Fruit fly (Drosophila melanogaster) whole organism, larva: ENCODE measurements around the gene Teh3.
A peak's percentile ranks its signal among the peaks of the same experiment; 100 is the strongest.

ENCODE experiments used
- noc ChIP-seq: fragments of 200-800 bp; sonication (Bioruptor generic); optimal IDR thresholded peaks from 3 replicates; lab custom pipeline; 2019; ENCODE audit warnings: missing biosample characterization, mild to moderate bottlenecking, missing genetic modification characterization, moderate library complexity

Gene Teh3

dm6 chr3L:4184563-4184962, at the start of gene Teh3:
Gene Teh3 (minus strand): TSS chr3L:4184663.
- no peak for TF ChIP-seq noc (tag; lab: Kevin White, UChicago)

dm6 chr3L:4233603-4234277, 49.3 kb upstream of the Teh3 start:
- no peak for TF ChIP-seq noc (tag; lab: Kevin White, UChicago)

dm6 chr3L:4232724-4233367, 48.4 kb upstream of the Teh3 start:
- peak; percentile 50 for TF ChIP-seq noc (tag; lab: Kevin White, UChicago)

DNA sequence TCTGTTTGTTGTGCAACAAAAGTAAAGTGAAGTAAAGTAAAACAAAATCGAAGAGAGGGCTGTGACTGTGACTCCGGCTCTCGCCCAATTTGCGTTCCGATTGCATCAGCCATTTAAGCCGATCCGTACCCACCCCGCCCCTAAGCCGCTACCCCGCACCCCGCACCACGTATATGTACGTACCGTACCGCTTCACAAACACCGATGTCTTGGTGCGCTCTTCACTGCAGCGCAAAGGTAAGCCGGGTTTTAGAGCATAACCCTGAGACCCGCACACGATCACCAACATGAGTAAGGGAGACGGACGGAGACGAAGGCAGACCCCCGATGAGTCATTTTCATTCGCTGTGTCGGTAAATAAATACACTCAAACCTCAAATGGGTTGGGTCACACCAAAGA, 47.8 kb upstream of the Teh3 start:
- TF ChIP-seq noc (tag; lab: Kevin White, UChicago), result no peak

dm6 chr3L:4231401-4232014, 47.0 kb upstream of the Teh3 start:
- no peak for TF ChIP-seq noc (tag; lab: Kevin White, UChicago)

DNA sequence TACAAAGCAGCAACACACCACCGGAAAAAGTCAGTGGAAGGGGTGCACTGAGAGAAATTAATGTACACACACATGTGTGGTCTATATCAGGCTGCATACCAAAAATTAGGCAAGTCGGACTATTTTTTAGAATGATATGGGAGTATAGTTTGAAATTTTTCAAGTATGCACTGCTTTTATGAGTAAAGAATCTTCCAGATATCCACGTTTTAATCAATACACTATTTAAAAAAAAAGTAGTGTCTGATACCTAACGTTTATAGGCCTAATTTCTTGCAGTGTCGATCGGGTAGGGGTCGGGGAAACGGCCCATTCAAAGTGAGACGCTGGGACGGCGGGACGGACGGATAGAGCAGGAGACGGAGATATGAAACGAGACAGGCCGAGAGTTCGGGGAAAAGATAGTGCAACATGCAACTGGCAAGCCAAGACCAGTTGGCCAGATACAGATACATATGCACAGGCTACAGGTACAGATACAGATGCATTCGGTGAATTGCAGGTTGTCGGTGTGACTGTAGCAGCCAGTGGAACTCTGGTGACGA, 46.0 kb upstream of the Teh3 start:
- no peak for TF ChIP-seq noc (tag; lab: Kevin White, UChicago)

DNA sequence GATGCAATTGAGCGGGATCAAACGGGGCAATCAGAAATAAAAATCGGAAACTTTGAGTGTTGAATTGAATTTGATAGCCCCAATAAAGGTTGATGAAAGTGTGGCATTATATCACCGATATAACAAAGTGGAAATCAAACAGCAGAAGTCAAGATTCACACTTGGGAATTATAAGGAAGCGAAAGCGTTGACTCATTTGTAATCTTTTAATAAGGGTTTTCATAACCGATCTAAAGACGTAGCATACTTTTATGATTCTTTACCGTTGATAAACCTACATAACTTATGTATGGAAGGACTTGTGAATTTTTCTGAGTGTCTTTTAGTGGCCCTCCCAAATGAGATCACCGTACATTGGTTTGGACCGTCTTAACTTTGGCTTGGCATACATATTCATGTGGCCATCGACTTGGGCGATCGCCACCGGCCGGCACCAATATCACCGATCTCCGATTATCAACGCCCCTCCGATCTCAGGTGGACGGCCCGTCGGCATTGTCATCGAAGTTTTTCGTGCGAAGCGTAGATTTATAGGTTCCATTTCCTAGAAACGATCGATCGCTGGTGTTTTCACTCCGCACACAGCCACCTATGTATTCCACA, 45.0 kb upstream of the Teh3 start:
- TF ChIP-seq noc (tag; lab: Kevin White, UChicago), result no peak

DNA sequence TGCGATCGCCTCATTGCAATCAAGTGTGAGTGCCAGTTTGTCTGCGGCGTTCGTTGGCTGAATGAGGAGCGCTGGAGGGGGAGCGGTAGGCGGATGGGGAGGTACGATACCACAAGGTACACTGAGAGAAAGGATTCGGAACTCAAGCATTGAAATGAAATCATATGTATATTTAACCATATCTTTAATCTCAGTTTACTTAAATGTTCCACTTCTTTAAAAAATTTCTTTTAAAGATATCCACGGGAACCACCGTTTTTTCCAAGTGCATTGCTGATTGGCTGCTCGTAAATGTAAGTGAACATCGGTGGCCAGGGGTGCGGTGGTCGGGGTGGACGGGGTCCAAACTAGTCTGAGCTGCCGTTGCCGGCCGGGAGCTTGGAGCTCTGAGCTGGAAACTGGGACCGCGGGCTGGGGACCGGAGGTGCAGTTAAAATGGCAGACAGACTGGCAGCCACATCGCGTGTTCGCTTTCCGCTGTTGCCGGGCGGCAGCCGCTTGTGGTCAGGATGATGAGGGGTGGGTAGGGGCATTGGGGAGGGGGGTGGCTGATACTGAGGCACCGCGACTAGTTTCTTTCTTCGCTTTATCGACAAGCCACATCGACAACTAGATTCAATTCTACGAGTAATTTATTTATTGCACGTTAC, 43.8 kb upstream of the Teh3 start:
- TF ChIP-seq noc (tag; lab: Kevin White, UChicago), result no peak

dm6 chr3L:4227164-4227563, 42.7 kb upstream of the Teh3 start, which contains the start of gene CG46460:
Gene CG46460 (minus strand): TSS chr3L:4227302.
- TF ChIP-seq noc (tag; lab: Kevin White, UChicago), result no peak

- TF ChIP-seq noc (tag; lab: Kevin White, UChicago), result peak; percentile 7
These were observed 41.4 kb upstream of the Teh3 start for dm6 chr3L:4225647-4226470.

- TF ChIP-seq noc (tag; lab: Kevin White, UChicago), result peak; percentile 41
These were observed 37.3 kb upstream of the Teh3 start for dm6 chr3L:4221792-4222191.

DNA sequence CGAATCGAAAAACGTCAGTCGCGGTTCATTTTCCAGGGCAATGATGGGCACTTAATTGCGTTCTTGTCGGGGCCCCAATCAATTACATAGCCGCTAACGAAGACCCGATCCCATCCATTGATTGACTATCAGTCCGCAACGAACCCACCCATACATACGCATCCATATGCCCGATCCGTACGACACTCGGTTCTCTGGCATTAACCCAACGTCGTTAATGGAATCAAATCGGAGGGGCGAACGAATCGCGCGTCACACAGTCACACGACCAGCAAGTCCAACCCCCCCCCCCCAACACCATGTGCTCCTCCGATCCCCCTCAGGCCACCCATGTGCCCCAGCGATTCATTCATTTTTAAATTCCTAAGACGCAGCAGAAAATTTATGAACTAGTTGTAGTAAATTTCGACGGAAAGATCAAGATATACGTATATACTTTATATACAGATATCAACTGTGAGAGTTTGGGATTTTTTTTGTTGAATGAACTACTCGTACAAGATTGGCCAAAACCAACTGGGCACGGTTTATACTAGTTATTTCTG, 36.8 kb upstream of the Teh3 start:
- peak; percentile 74 for TF ChIP-seq noc (tag; lab: Kevin White, UChicago)

- no peak for TF ChIP-seq noc (tag; lab: Kevin White, UChicago)
These were observed 36.2 kb upstream of the Teh3 start for dm6 chr3L:4220679-4221078.
